Worm (Caenorhabditis elegans) whole organism, early embryonic: ENCODE measurements around the gene pgl-3.

ENCODE experiments used
- aly-1 ChIP-seq: sonication (generic microtip); optimal IDR thresholded peaks from 2 replicates; lab custom pipeline; 2016; ENCODE audit warnings: missing genetic modification characterization, missing compliant biosample characterization
- ama-1 ChIP-seq: fragments of 150-350 bp; optimal IDR thresholded peaks from 2 replicates; lab custom pipeline; 2014
- hnd-1 ChIP-seq: sonication (generic microtip); optimal IDR thresholded peaks from 2 replicates; lab custom pipeline; 2016; ENCODE audit warnings: missing genetic modification characterization, missing compliant biosample characterization

DNA sequence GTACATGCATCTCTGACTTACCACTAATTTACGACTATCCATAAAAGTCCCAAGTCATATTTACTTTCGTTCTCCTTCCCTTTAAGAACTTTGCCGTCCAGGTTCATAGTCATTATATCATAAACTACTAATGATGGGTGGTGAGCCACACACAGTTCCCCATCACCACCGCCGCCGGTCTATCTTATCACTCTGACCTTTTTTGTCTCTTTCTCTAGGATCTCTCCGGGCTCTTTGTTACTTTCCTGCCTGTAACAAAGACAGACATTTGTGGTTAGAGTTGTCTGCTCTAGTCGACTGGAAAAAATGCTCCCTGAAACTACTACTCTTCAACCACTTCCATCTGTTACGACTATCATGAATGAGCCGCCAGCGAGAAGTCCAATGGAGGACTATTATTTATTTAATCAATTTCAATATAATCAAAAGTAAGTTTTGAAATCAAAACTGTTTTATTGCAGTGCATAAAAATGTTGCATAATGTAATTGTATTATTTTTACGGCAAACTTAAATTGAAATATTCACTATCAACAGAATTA lies 14.7 kb downstream of the pgl-3 start, which contains the start of gene elt-7:
- TF ChIP-seq hnd-1 (tag; lab: Kevin White, UChicago) (no peak), aly-1 (no peak), ama-1 (lab: Kevin White, UChicago) (no peak)
